Worm (Caenorhabditis elegans): ENCODE data around the gene ceh-99.

ce11 chrII:12573541-12573940, 53.8 kb downstream of the ceh-99 start, which contains the start of gene Y38E10A.2:
- TF ChIP-seq egl-43 (GFP tag; IDR thresholded peaks at IDR 0.05) (no peak), aly-2 (tag; optimal IDR thresholded peaks at IDR 0.05) (no peak), set-16 (GFP tag; IDR thresholded peaks at IDR 0.05) (no peak), nhr-76 (tag; optimal IDR thresholded peaks at IDR 0.05) (no peak), dmd-9 (GFP tag; IDR thresholded peaks at IDR 0.05) (no peak), zip-11 (GFP tag; IDR thresholded peaks at IDR 0.05) (no peak), unc-62 (GFP tag; optimal IDR thresholded peaks at IDR 0.05 in 1 of 2) (no peak), unc-62 (tag; optimal IDR thresholded peaks at IDR 0.05) (no peak), lin-13 (GFP tag; optimal IDR thresholded peaks at IDR 0.05) (no peak), ceh-82 (tag; optimal IDR thresholded peaks at IDR 0.05) (no peak), ztf-11 (tag; optimal IDR thresholded peaks at IDR 0.05) (no peak), daf-19 (GFP tag; conservative IDR thresholded peaks at IDR 0.05) (no peak)
